Fruit fly (Drosophila melanogaster) Kc167 (cell line): Measurements from ENCODE around the gene CG13639.

Experiments used
- Myc ChIP-seq: fragments of >200 bp; optimal IDR thresholded peaks from 2 replicates; lab custom pipeline; 2017; ENCODE audit warnings: missing external identifiers
- Sin3A ChIP-seq: fragments of >200 bp; optimal IDR thresholded peaks from 2 replicates; lab custom pipeline; 2018; ENCODE audit warnings: missing external identifiers
- h ChIP-seq: fragments of >200 bp; optimal IDR thresholded peaks from 3 replicates; lab custom pipeline; 2018; ENCODE audit warnings: missing external identifiers
- insv ChIP-seq: fragments of >200 bp; optimal IDR thresholded peaks from 3 replicates; lab custom pipeline; 2018; ENCODE audit warnings: missing external identifiers
- psq ChIP-seq: fragments of >200 bp; optimal IDR thresholded peaks from 2 replicates; lab custom pipeline; 2017; ENCODE audit warnings: missing external identifiers
- ttk ChIP-seq: sonication (Bioruptor generic); optimal IDR thresholded peaks from 2 replicates; lab custom pipeline; 2017; ENCODE audit warnings: missing external identifiers

CG13639 gene

DNA sequence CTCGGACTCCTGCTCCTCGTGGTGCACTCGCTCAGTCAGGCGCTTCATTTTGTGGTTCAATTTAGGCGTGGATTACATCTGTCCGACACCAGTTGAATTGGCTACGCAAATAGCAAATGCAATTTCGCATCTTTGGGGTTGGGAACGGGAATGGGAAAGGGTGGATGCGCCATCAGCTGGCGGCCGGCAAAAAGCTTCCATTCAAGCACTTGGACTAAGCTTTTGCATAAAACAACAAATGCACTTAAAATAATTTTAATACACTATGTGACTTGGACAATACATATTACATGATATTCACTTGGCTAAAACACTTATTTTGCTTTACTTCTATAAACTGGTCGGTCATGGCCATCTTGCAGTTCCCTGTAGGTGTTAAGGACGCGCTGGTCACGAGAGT, 4.0 kb downstream of the CG13639 start, which contains the start of gene HDAC11:
HDAC11 (minus strand) TSS at position 101 of the 400 bp plus-strand sequence.
- TF ChIP-seq ttk (lab: Kevin White, UChicago) (no peak), Myc (lab: Kevin White, UChicago) (no peak), insv (lab: Kevin White, UChicago) (no peak), Sin3A (lab: Kevin White, UChicago) (no peak), psq (lab: Kevin White, UChicago) (no peak), h (no peak)

- TF ChIP-seq insv (lab: Kevin White, UChicago), result no peak
- TF ChIP-seq psq (lab: Kevin White, UChicago), result no peak
- TF ChIP-seq Sin3A (lab: Kevin White, UChicago), result no peak
- no peak for TF ChIP-seq ttk (lab: Kevin White, UChicago)
- TF ChIP-seq Myc (lab: Kevin White, UChicago), result no peak
- TF ChIP-seq h, result no peak
These were observed 8.7 kb downstream of the CG13639 start, which contains the start of gene Nct for dm6 chr3R:24851429-24851828. Nct (plus strand) TSS chr3R:24851601.

DNA sequence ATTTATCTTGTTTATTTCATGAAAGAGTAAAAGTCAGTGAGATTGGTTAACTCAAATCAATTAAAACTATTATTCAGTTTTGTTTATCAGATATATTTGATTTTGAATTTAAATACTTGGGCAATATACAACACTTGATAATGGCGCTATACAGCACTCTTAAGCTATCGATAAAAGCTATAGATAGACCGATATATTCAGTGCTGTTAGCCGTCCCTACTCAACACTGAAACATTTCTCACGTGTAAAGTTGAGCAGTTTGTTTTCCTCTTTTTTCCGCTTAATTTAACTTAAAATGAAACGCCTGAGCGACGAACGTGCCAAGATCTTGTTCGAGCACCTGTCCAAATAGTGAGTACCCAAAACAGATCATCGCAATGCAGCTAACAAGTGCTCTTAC, 9.7 kb downstream of the CG13639 start, which contains the start of gene CG7006:
CG7006 (plus strand) TSS at position 208 of the 400 bp plus-strand sequence.
- TF ChIP-seq ttk (lab: Kevin White, UChicago), result no peak
- TF ChIP-seq Myc (lab: Kevin White, UChicago), result no peak
- TF ChIP-seq h, result no peak
- no peak for TF ChIP-seq Sin3A (lab: Kevin White, UChicago)
- TF ChIP-seq insv (lab: Kevin White, UChicago), result no peak
- no peak for TF ChIP-seq psq (lab: Kevin White, UChicago)

- TF ChIP-seq insv (lab: Kevin White, UChicago) (no peak), h (no peak), Myc (lab: Kevin White, UChicago) (no peak), psq (lab: Kevin White, UChicago) (no peak), ttk (lab: Kevin White, UChicago) (no peak)
These were observed 14.0 kb downstream of the CG13639 start for dm6 chr3R:24845952-24846848.

dm6 chr3R:24845148-24845547, 15.0 kb downstream of the CG13639 start:
- no peak for TF ChIP-seq Sin3A (lab: Kevin White, UChicago)
- TF ChIP-seq psq (lab: Kevin White, UChicago), result no peak
- TF ChIP-seq Myc (lab: Kevin White, UChicago), result no peak
- no peak for TF ChIP-seq ttk (lab: Kevin White, UChicago)
- TF ChIP-seq h, result no peak
- no peak for TF ChIP-seq insv (lab: Kevin White, UChicago)

- TF ChIP-seq Sin3A (lab: Kevin White, UChicago) (no peak), h (no peak), ttk (lab: Kevin White, UChicago) (no peak), insv (lab: Kevin White, UChicago) (no peak), Myc (lab: Kevin White, UChicago) (no peak), psq (lab: Kevin White, UChicago) (no peak)
These were observed 18.5 kb downstream of the CG13639 start, which contains the start of gene Esp for dm6 chr3R:24841635-24842034. Esp (plus strand) TSS chr3R:24841935.

DNA sequence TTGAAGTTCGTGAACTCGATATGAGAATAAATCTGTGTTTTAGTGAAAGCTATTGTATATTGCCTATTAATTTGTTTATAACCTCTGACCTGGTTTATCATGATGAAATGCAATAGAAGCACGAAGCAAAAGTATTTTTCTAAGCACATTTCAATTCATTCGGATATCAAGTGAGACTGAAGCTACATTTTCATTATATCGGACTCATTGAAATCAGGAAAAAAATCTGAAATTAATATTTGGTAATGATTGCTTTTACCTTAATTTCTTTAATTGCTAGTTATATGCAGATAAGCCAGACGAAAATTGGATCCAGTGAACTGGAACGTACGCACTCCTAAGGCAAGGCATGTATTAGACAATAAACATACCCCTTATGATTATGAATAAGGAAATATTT, 19.1 kb downstream of the CG13639 start, which contains the start of gene CG33658:
CG33658 (minus strand) TSS at position 101 of the 400 bp plus-strand sequence.
- TF ChIP-seq psq (lab: Kevin White, UChicago) (no peak), Myc (lab: Kevin White, UChicago) (no peak), h (no peak), insv (lab: Kevin White, UChicago) (no peak), ttk (lab: Kevin White, UChicago) (no peak), Sin3A (lab: Kevin White, UChicago) (no peak)

- TF ChIP-seq Sin3A (lab: Kevin White, UChicago) (no peak), Myc (lab: Kevin White, UChicago) (no peak), ttk (lab: Kevin White, UChicago) (no peak), psq (lab: Kevin White, UChicago) (no peak), h (no peak), insv (lab: Kevin White, UChicago) (no peak)
These were observed 26.5 kb downstream of the CG13639 start, which contains the start of gene sosie for dm6 chr3R:24833652-24834051. sosie (plus strand) TSS chr3R:24833952.

DNA sequence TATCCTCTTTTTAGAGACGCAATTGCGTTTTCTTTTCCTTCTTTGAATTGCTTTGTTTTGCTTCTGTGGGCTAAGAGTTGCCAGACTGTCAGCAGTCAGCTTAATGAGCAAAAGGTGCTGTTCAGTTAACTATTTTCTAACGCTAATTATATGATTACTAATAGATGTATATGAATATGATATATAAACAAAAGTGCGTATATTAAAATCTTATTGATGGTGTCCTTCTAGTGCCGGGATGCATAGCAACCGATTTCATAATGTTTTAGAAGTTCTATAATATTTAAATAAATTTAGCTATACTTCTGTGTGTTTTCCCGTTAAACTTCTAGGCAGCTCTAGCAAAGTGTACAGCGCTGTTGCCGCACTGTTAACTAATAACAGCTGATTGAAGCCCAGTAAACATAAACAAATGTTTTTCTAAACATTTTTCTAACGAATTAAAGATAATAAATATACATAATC, 30.2 kb downstream of the CG13639 start, which contains the start of the genes Kaz and CG43273:
Kaz (minus strand) TSS at position 73 of the 465 bp plus-strand sequence.
CG43273 (plus strand) TSS at position 415 of the 465 bp plus-strand sequence.
- no peak for TF ChIP-seq insv (lab: Kevin White, UChicago)
- TF ChIP-seq Myc (lab: Kevin White, UChicago), result no peak
- no peak for TF ChIP-seq ttk (lab: Kevin White, UChicago)
- TF ChIP-seq Sin3A (lab: Kevin White, UChicago), result no peak
- TF ChIP-seq h, result no peak
- no peak for TF ChIP-seq psq (lab: Kevin White, UChicago)

- TF ChIP-seq h (no peak), psq (lab: Kevin White, UChicago) (no peak), Myc (lab: Kevin White, UChicago) (no peak), ttk (lab: Kevin White, UChicago) (no peak), insv (lab: Kevin White, UChicago) (no peak), Sin3A (lab: Kevin White, UChicago) (no peak)
These were observed 31.9 kb downstream of the CG13639 start, which contains the start of gene RabX4 for dm6 chr3R:24828234-24828633. RabX4 (minus strand) TSS chr3R:24828409.

DNA sequence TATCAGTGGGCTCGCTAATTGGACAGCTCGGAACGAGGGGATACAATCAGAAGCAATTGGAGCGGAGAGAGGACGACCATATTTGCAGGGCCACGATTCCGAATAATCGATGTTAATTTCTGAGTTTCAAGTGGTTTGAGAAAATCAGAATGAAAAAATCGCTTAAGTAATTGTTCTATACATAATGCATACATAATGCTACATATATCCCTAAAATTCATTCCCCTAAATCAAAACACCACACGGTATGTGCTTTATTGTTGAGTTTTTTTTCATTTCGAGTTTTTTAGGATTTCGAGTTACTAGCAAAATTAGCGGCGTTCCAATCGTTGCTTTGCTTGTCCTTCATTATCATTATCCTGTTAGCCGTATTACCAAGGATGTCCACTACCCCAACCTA, 34.6 kb downstream of the CG13639 start, which contains the start of gene niki:
niki (minus strand) TSS at position 101 of the 400 bp plus-strand sequence.
- no peak for TF ChIP-seq Myc (lab: Kevin White, UChicago)
- no peak for TF ChIP-seq insv (lab: Kevin White, UChicago)
- no peak for TF ChIP-seq psq (lab: Kevin White, UChicago)
- no peak for TF ChIP-seq ttk (lab: Kevin White, UChicago)
- no peak for TF ChIP-seq Sin3A (lab: Kevin White, UChicago)
- TF ChIP-seq h, result no peak
